Worm (Caenorhabditis elegans): ENCODE measurements around the gene F35H10.6.

F35H10.6 gene

DNA sequence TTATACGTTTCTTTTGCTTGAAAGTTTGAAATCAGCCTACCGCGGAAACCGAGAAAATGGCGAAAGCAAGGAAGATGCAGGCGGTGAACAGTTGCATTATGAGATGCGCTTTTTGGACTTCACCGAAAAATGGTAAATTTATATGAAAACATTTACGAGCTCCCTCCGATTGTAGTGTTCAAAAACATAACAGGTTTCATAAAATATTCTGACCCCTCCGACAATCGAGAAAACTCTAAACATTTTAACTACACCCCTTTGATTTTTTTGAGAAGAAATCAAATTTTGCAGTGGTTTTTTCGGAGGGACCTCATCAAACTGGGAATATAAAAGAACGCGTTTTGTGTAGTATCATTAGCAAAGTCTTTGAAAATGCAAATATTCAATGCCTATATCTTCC lies 47.3 kb downstream of the F35H10.6 start, which contains the start of the genes F17E9.18 and F17E9.15:
TSS of gene F17E9.18 (minus strand) at position 101 of the 400 bp plus-strand sequence.
TSS of gene F17E9.15 (plus strand) at position 368 of the 400 bp plus-strand sequence.
- TF ChIP-seq ZK185.1 (tag; optimal IDR thresholded peaks at IDR 0.05; ENCODE audit: poor library complexity, severe bottlenecking) (no peak), ceh-27 (GFP tag; optimal IDR thresholded peaks at IDR 0.05) (no peak), egrh-3 (GFP tag; IDR thresholded peaks at IDR 0.05) (no peak), F33H1.4 (GFP tag; IDR thresholded peaks at IDR 0.05) (no peak), chd-7 (tag; optimal IDR thresholded peaks at IDR 0.05) (no peak), tlf-1 (GFP tag; optimal IDR thresholded peaks at IDR 0.05) (no peak), nhr-27 (tag; optimal IDR thresholded peaks at IDR 0.05) (no peak), snpc-1.3 (tag; optimal IDR thresholded peaks at IDR 0.05; ENCODE audit: insufficient read depth) (no peak), hmg-1.2 (GFP tag; IDR thresholded peaks at IDR 0.05) (no peak), F23B12.7 (tag; optimal IDR thresholded peaks at IDR 0.05; ENCODE audit: insufficient read depth) (no peak), ceh-58 (GFP tag; IDR thresholded peaks at IDR 0.05) (no peak), madf-3 (GFP tag; IDR thresholded peaks at IDR 0.05) (no peak), Y53F4B.3 (GFP tag; IDR thresholded peaks at IDR 0.05) (no peak), attf-5 (GFP tag; optimal IDR thresholded peaks at IDR 0.05) (no peak), nhr-120 (GFP tag; IDR thresholded peaks at IDR 0.05) (no peak), ccch-3 (GFP tag; optimal IDR thresholded peaks at IDR 0.05) (no peak)

DNA sequence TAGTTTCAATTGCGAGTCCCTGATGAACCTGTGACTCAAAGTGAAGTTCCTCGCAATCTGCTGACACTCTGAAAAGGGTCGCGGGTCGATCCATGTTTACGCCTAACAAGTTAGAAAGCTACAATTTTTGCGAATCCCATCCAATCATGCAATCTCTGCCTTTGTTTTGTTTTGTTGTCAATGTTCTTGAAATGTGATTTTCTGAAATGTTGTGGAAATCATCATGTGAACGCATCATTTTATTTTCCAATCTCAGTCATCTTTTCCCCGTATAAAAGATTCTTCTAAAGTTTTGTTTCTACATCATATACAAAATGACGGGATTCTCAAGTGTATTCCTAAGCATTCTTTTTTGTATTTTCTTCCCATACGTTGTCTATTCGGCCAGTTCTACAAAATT lies 48.3 kb downstream of the F35H10.6 start, which contains the start of gene F17E9.4:
TSS of gene F17E9.4 (plus strand) at position 301 of the 400 bp plus-strand sequence.
- no peak for TF ChIP-seq ztf-28 (GFP tag; IDR thresholded peaks at IDR 0.05)
- no peak for TF ChIP-seq B0336.3 (GFP tag; IDR thresholded peaks at IDR 0.05)
- TF ChIP-seq madf-6 (GFP tag; IDR thresholded peaks at IDR 0.05): no peak
- TF ChIP-seq Y67H2A.10 (GFP tag; conservative IDR thresholded peaks at IDR 0.05): no peak
- no peak for TF ChIP-seq madf-3 (GFP tag; IDR thresholded peaks at IDR 0.05)
- TF ChIP-seq B0019.2 (GFP tag; conservative IDR thresholded peaks at IDR 0.05): no peak
- no peak for TF ChIP-seq C17E4.6 (GFP tag; IDR thresholded peaks at IDR 0.05)
- no peak for TF ChIP-seq ztf-22 (GFP tag; optimal IDR thresholded peaks at IDR 0.05)
- TF ChIP-seq F10E7.11 (tag; optimal IDR thresholded peaks at IDR 0.05): no peak
- no peak for TF ChIP-seq nfya-1 (tag; optimal IDR thresholded peaks at IDR 0.05; ENCODE audit: borderline replicate concordance, insufficient read depth)
- no peak for TF ChIP-seq nhr-120 (GFP tag; IDR thresholded peaks at IDR 0.05)
- no peak for TF ChIP-seq sptf-2 (GFP tag; optimal IDR thresholded peaks at IDR 0.05)
- TF ChIP-seq rcor-1 (GFP tag; IDR thresholded peaks at IDR 0.05): no peak
- TF ChIP-seq B0035.1 (tag; optimal IDR thresholded peaks at IDR 0.05): no peak

All from whole organism, young adult.